Worm (Caenorhabditis elegans): ENCODE data around the gene C49F8.1.

- TF ChIP-seq ztf-11 (tag; optimal IDR thresholded peaks at IDR 0.05) (no peak), lin-39 (tag; optimal IDR thresholded peaks at IDR 0.05) (no peak), nhr-76 (tag; optimal IDR thresholded peaks at IDR 0.05) (no peak), unc-62 (GFP tag; optimal IDR thresholded peaks at IDR 0.05) (no peak), mdl-1 (tag; optimal IDR thresholded peaks at IDR 0.05) (no peak), ztf-4 (tag; optimal IDR thresholded peaks at IDR 0.05) (no peak), fkh-10 (GFP tag; optimal IDR thresholded peaks at IDR 0.05) (no peak), ceh-82 (tag; optimal IDR thresholded peaks at IDR 0.05) (no peak), blmp-1 (tag; optimal IDR thresholded peaks at IDR 0.05) (no peak), lin-13 (GFP tag; optimal IDR thresholded peaks at IDR 0.05) (no peak)
Observed at ce11 chrX:13376185-13376584, 11.4 kb upstream of the C49F8.1 start.

All from whole organism, L1 larva.